Worm (Caenorhabditis elegans) whole organism, early embryonic: ENCODE results near the gene F38E11.6.

Experiments used
- ama-1 ChIP-seq: fragments of 150-350 bp; optimal IDR thresholded peaks from 2 replicates; lab custom pipeline; 2014
- ceh-13 ChIP-seq: fragments of 200-800 bp; sonication (Bioruptor generic); optimal IDR thresholded peaks from 2 replicates; lab custom pipeline; 2018; ENCODE audit warnings: mild to moderate bottlenecking, missing genetic modification characterization, missing compliant biosample characterization
- ceh-36 ChIP-seq: sonication (generic microtip); optimal IDR thresholded peaks from 2 replicates; lab custom pipeline; 2016; ENCODE audit warnings: missing genetic modification characterization, inconsistent platforms, missing compliant biosample characterization
- flt-1 ChIP-seq: fragments of 200-800 bp; sonication (Bioruptor generic); IDR thresholded peaks from 2 replicates; pipeline ENCODE4 v1.3.6; 2022; ENCODE audit warnings: missing genetic modification characterization, missing compliant biosample characterization
- tbx-11 ChIP-seq: fragments of 200-800 bp; sonication (Bioruptor generic); IDR thresholded peaks from 2 replicates; pipeline ENCODE4 v1.3.6; 2022; ENCODE audit warnings: missing genetic modification characterization, missing compliant biosample characterization
- tbx-37 ChIP-seq: fragments of 200-800 bp; sonication (Bioruptor generic); conservative IDR thresholded peaks from 2 replicates; pipeline ENCODE4 v1.3.6; 2022; ENCODE audit warnings: missing genetic modification reagents, missing genetic modification characterization, missing compliant biosample characterization

ce11 chrIV:9440880-9441336 lies 26.4 kb downstream of the F38E11.6 start, which contains the start of gene idh-1:
- TF ChIP-seq ama-1 (lab: Kevin White, UChicago) (no peak), flt-1 (GFP tag; lab: Robert Waterston, UW) (no peak), ceh-36 (tag; lab: Kevin White, UChicago) (no peak), ceh-13 (GFP tag; lab: Kevin White, UChicago) (no peak), tbx-37 (GFP tag; lab: Robert Waterston, UW) (no peak), tbx-11 (GFP tag; lab: Robert Waterston, UW) (no peak)
